Worm (Caenorhabditis elegans) whole organism, L4/young adult: Measurements from ENCODE around the gene srh-78.
"Not testable (repeated sequence)": the region's sequence is repeated elsewhere in the genome, so short reads cannot be mapped to it uniquely, and the experiment has no call there.

Source experiments
- W03F9.2 ChIP-seq: fragments of 150-350 bp; optimal IDR thresholded peaks from 2 replicates; lab custom pipeline; 2014; ENCODE audit warnings: missing biosample characterization, missing genetic modification characterization
- dao-5 ChIP-seq: sonication (generic microtip); optimal IDR thresholded peaks from 2 replicates; lab custom pipeline; 2016; ENCODE audit warnings: missing genotype, missing genetic modification characterization, moderate library complexity, missing compliant biosample characterization
- him-1 ChIP-seq: sonication (generic microtip); optimal IDR thresholded peaks from 2 replicates; lab custom pipeline; 2016; ENCODE audit warnings: missing genotype, missing genetic modification reagents, missing genetic modification characterization, missing compliant biosample characterization

The srh-78 gene

ce11 chrV:212687-213086 lies 4.3 kb upstream of the srh-78 start, which contains the start of gene DC2.5:
TSS of gene DC2.5 (minus strand) at chrV:212787.
- TF ChIP-seq W03F9.2, dao-5, him-1 (tag; lab: Kevin White, UChicago): not testable (repeated sequence)

ce11 chrV:215697-216096 lies 1.2 kb upstream of the srh-78 start:
- TF ChIP-seq him-1 (tag; lab: Kevin White, UChicago) = no peak
- TF ChIP-seq W03F9.2 (tag; lab: Kevin White, UChicago) = no peak
- TF ChIP-seq dao-5 (tag; lab: Kevin White, UChicago) = no peak

ce11 chrV:219632-220031 lies 2.7 kb downstream of the srh-78 start, which contains the start of gene srh-80:
TSS of gene srh-80 (plus strand) at chrV:219932.
- TF ChIP-seq W03F9.2 (tag; lab: Kevin White, UChicago) = no peak

ce11 chrV:234572-234971 lies 17.6 kb downstream of the srh-78 start, which contains the start of gene kin-33:
TSS of gene kin-33 (minus strand) at chrV:234672.
- TF ChIP-seq dao-5 (tag; lab: Kevin White, UChicago) (no peak), W03F9.2 (tag; lab: Kevin White, UChicago) (no peak), him-1 (tag; lab: Kevin White, UChicago) (no peak)

- TF ChIP-seq dao-5 (tag; lab: Kevin White, UChicago) (no peak), W03F9.2 (tag; lab: Kevin White, UChicago) (no peak), him-1 (tag; lab: Kevin White, UChicago) (no peak)
Observed at ce11 chrV:237012-237411, 20.1 kb downstream of the srh-78 start.

- TF ChIP-seq dao-5 (tag; lab: Kevin White, UChicago) = no peak
- no peak for TF ChIP-seq W03F9.2 (tag; lab: Kevin White, UChicago)
- no peak for TF ChIP-seq him-1 (tag; lab: Kevin White, UChicago)
Observed at ce11 chrV:238094-238493, 21.1 kb downstream of the srh-78 start, which contains the start of gene R02C2.1. TSS of gene R02C2.1 (minus strand) at chrV:238194.

ce11 chrV:240287-240686 lies 23.3 kb downstream of the srh-78 start, which contains the start of gene txt-2:
TSS of gene txt-2 (minus strand) at chrV:240500.
- no peak for TF ChIP-seq him-1 (tag; lab: Kevin White, UChicago)
- no peak for TF ChIP-seq W03F9.2 (tag; lab: Kevin White, UChicago)
- no peak for TF ChIP-seq dao-5 (tag; lab: Kevin White, UChicago)

ce11 chrV:242518-242917 lies 25.6 kb downstream of the srh-78 start, which contains the start of gene R02C2.7:
TSS of gene R02C2.7 (minus strand) at chrV:242618.
- TF ChIP-seq dao-5 (tag; lab: Kevin White, UChicago) = no peak
- TF ChIP-seq him-1 (tag; lab: Kevin White, UChicago) = no peak
- TF ChIP-seq W03F9.2 (tag; lab: Kevin White, UChicago) = no peak

- TF ChIP-seq dao-5 (tag; lab: Kevin White, UChicago) (no peak), him-1 (tag; lab: Kevin White, UChicago) (no peak), W03F9.2 (tag; lab: Kevin White, UChicago) (no peak)
Observed at ce11 chrV:246097-246496, 29.1 kb downstream of the srh-78 start, which contains the start of gene kin-34. TSS of gene kin-34 (minus strand) at chrV:246197.

ce11 chrV:247576-247975 lies 30.6 kb downstream of the srh-78 start:
- TF ChIP-seq dao-5 (tag; lab: Kevin White, UChicago) = no peak
- TF ChIP-seq him-1 (tag; lab: Kevin White, UChicago) = no peak
- TF ChIP-seq W03F9.2 (tag; lab: Kevin White, UChicago) = no peak

ce11 chrV:248636-249035 lies 31.7 kb downstream of the srh-78 start:
- TF ChIP-seq W03F9.2 (tag; lab: Kevin White, UChicago) = no peak
- TF ChIP-seq him-1 (tag; lab: Kevin White, UChicago) = no peak
- no peak for TF ChIP-seq dao-5 (tag; lab: Kevin White, UChicago)

- TF ChIP-seq W03F9.2 (tag; lab: Kevin White, UChicago) = no peak
- no peak for TF ChIP-seq dao-5 (tag; lab: Kevin White, UChicago)
Observed at ce11 chrV:251652-252051, 34.7 kb downstream of the srh-78 start, which contains the start of gene oac-39. TSS of gene oac-39 (minus strand) at chrV:251752.

- TF ChIP-seq dao-5 (tag; lab: Kevin White, UChicago) (no peak), W03F9.2 (tag; lab: Kevin White, UChicago) (no peak), him-1 (tag; lab: Kevin White, UChicago) (no peak)
Observed at ce11 chrV:254591-254990, 37.6 kb downstream of the srh-78 start, which contains the start of gene str-121. TSS of gene str-121 (minus strand) at chrV:254691.

ce11 chrV:258730-259129 lies 41.8 kb downstream of the srh-78 start, which contains the start of gene nhr-204:
TSS of gene nhr-204 (minus strand) at chrV:258830.
- TF ChIP-seq W03F9.2 (tag; lab: Kevin White, UChicago) (no peak), dao-5 (tag; lab: Kevin White, UChicago) (no peak), him-1 (tag; lab: Kevin White, UChicago) (no peak)
